Worm (Caenorhabditis elegans) whole organism, L2 larva: ENCODE data around the gene Y54G2A.36.
A peak's percentile ranks its signal among the peaks of the same experiment; 100 is the strongest.

ENCODE experiments used
- F13H6.1 ChIP-seq: sonication (generic microtip); optimal IDR thresholded peaks from 2 replicates; lab custom pipeline; 2016; ENCODE audit warnings: missing genetic modification characterization, missing compliant biosample characterization
- R02D3.7 ChIP-seq: fragments of 150-350 bp; optimal IDR thresholded peaks from 2 replicates; lab custom pipeline; 2014; ENCODE audit warnings: missing biosample characterization, missing genetic modification characterization
- Y55F3AM.14 ChIP-seq: fragments of 200-800 bp; sonication (Bioruptor generic); optimal IDR thresholded peaks from 2 replicates; lab custom pipeline; 2018; ENCODE audit warnings: mild to moderate bottlenecking, missing genetic modification characterization, missing compliant biosample characterization
- ZK546.5 ChIP-seq: sonication (generic microtip); optimal IDR thresholded peaks from 2 replicates; lab custom pipeline; 2017; ENCODE audit warnings: missing biosample characterization, missing genetic modification characterization
- alr-1 ChIP-seq: fragments of 150-350 bp; optimal IDR thresholded peaks from 2 replicates; lab custom pipeline; 2014; ENCODE audit warnings: missing biosample characterization, missing genetic modification characterization
- aly-2 ChIP-seq: fragments of 150-350 bp; optimal IDR thresholded peaks from 2 replicates; lab custom pipeline; 2014; ENCODE audit warnings: missing biosample characterization, missing genetic modification characterization
- ama-1 ChIP-seq: fragments of 150-350 bp; optimal IDR thresholded peaks from 2 replicates; lab custom pipeline; 2018; ENCODE audit warnings: inconsistent platforms
- blmp-1 ChIP-seq: sonication (generic microtip); optimal IDR thresholded peaks from 2 replicates; lab custom pipeline; 2017; ENCODE audit warnings: missing genetic modification characterization, mild to moderate bottlenecking, missing compliant biosample characterization, antibody characterized with exemption, moderate library complexity; ENCODE audit not compliant: insufficient read depth
- ceh-16 ChIP-seq: fragments of 150-350 bp; optimal IDR thresholded peaks from 2 replicates; lab custom pipeline; 2014; ENCODE audit warnings: missing biosample characterization, missing genetic modification characterization
- ceh-82 ChIP-seq: fragments of 150-350 bp; optimal IDR thresholded peaks from 2 replicates; lab custom pipeline; 2014; ENCODE audit warnings: missing biosample characterization, missing genetic modification characterization
- crh-2 ChIP-seq: sonication (generic microtip); optimal IDR thresholded peaks from 2 replicates; lab custom pipeline; 2017; ENCODE audit warnings: missing biosample characterization, missing genetic modification characterization
- dmd-4 ChIP-seq: sonication (generic microtip); optimal IDR thresholded peaks from 2 replicates; lab custom pipeline; 2017; ENCODE audit warnings: missing biosample characterization, missing genetic modification characterization
- egl-27 ChIP-seq: sonication (generic microtip); optimal IDR thresholded peaks from 3 replicates; lab custom pipeline; 2017; ENCODE audit warnings: missing biosample characterization, missing genetic modification reagents, missing genetic modification characterization
- elt-1 ChIP-seq: fragments of 150-350 bp; optimal IDR thresholded peaks from 2 replicates; lab custom pipeline; 2014; ENCODE audit warnings: missing biosample characterization, missing genetic modification characterization
- fos-1 ChIP-seq: fragments of 150-350 bp; optimal IDR thresholded peaks from 2 replicates; lab custom pipeline; 2014; ENCODE audit warnings: missing biosample characterization, missing genetic modification characterization
- gmeb-1 ChIP-seq: fragments of 150-350 bp; optimal IDR thresholded peaks from 2 replicates; lab custom pipeline; 2014; ENCODE audit warnings: missing biosample characterization, missing genetic modification characterization
- lin-11 ChIP-seq: fragments of 150-350 bp; sonication (generic microtip); optimal IDR thresholded peaks from 2 replicates; lab custom pipeline; 2014; ENCODE audit warnings: missing biosample characterization, missing genetic modification characterization, inconsistent platforms, mixed read lengths
- lin-39 ChIP-seq: fragments of 150-350 bp; optimal IDR thresholded peaks from 2 replicates; lab custom pipeline; 2014; ENCODE audit warnings: missing biosample characterization, missing genetic modification reagents, missing genetic modification characterization
- lsy-2 ChIP-seq, 2 experiments: fragments of 150-350 bp in 1 of 2; sonication (generic microtip) in 1 of 2; optimal IDR thresholded peaks; 2 replicates each; lab custom pipeline; 2014 to 2017; ENCODE audit warnings: missing biosample characterization in 2 of 2, missing genetic modification characterization in 2 of 2
- mab-5 ChIP-seq: fragments of 150-350 bp; optimal IDR thresholded peaks from 2 replicates; lab custom pipeline; 2014; ENCODE audit warnings: missing biosample characterization, missing genetic modification characterization
- mbf-1 ChIP-seq: sonication (generic microtip); optimal IDR thresholded peaks from 2 replicates; lab custom pipeline; 2017; ENCODE audit warnings: missing biosample characterization, missing genetic modification characterization
- mdl-1 ChIP-seq, 2 experiments: fragments of 150-350 bp in 1 of 2; sonication (generic microtip) in 1 of 2; optimal IDR thresholded peaks; 2 replicates each; lab custom pipeline; 2017; ENCODE audit warnings: missing biosample characterization in 2 of 2, missing genetic modification characterization in 2 of 2
- nhr-10 ChIP-seq: sonication (generic microtip); optimal IDR thresholded peaks from 2 replicates; lab custom pipeline; 2017; ENCODE audit warnings: missing biosample characterization, missing genetic modification characterization
- nhr-11 ChIP-seq: fragments of 150-350 bp; optimal IDR thresholded peaks from 2 replicates; lab custom pipeline; 2014; ENCODE audit warnings: missing biosample characterization, missing genetic modification characterization
- nhr-129 ChIP-seq: fragments of 150-350 bp; optimal IDR thresholded peaks from 2 replicates; lab custom pipeline; 2014; ENCODE audit warnings: missing biosample characterization, missing genetic modification characterization
- nhr-21 ChIP-seq: fragments of 150-350 bp; optimal IDR thresholded peaks from 2 replicates; lab custom pipeline; 2014; ENCODE audit warnings: missing biosample characterization, missing genetic modification characterization
- nhr-23 ChIP-seq: fragments of 150-350 bp; optimal IDR thresholded peaks from 2 replicates; lab custom pipeline; 2014; ENCODE audit warnings: missing biosample characterization, missing genetic modification reagents, missing genetic modification characterization
- nhr-237 ChIP-seq: fragments of 150-350 bp; optimal IDR thresholded peaks from 2 replicates; lab custom pipeline; 2014; ENCODE audit warnings: missing biosample characterization, missing genetic modification characterization
- nhr-6 ChIP-seq: fragments of 150-350 bp; optimal IDR thresholded peaks from 2 replicates; lab custom pipeline; 2014; ENCODE audit warnings: missing biosample characterization, missing genetic modification characterization
- nhr-77 ChIP-seq: fragments of 150-350 bp; optimal IDR thresholded peaks from 2 replicates; lab custom pipeline; 2014; ENCODE audit warnings: missing biosample characterization, missing genetic modification characterization
- peb-1 ChIP-seq: fragments of 150-350 bp; optimal IDR thresholded peaks from 2 replicates; lab custom pipeline; 2014; ENCODE audit warnings: missing biosample characterization, missing genetic modification characterization
- skn-1 ChIP-seq: sonication (generic microtip); optimal IDR thresholded peaks from 2 replicates; lab custom pipeline; 2017; ENCODE audit warnings: missing biosample characterization, missing genetic modification characterization
- sma-3 ChIP-seq: sonication (generic microtip); optimal IDR thresholded peaks from 2 replicates; lab custom pipeline; 2016; ENCODE audit warnings: missing genetic modification reagents, missing genetic modification characterization, missing compliant biosample characterization
- sma-9 ChIP-seq, 2 experiments: fragments of 150-350 bp in 1 of 2; sonication (generic microtip) in 1 of 2; optimal IDR thresholded peaks; 2 replicates each; lab custom pipeline; 2014 to 2016; ENCODE audit warnings: missing genetic modification characterization in 2 of 2, mild to moderate bottlenecking in 1 of 2, missing biosample characterization in 1 of 2, missing compliant biosample characterization in 1 of 2, missing genetic modification reagents in 1 of 2, moderate library complexity in 1 of 2
- snpc-4 ChIP-seq: fragments of 150-350 bp; optimal IDR thresholded peaks from 2 replicates; lab custom pipeline; 2014; ENCODE audit warnings: missing biosample characterization, missing genetic modification characterization
- unc-39 ChIP-seq: fragments of 150-350 bp; optimal IDR thresholded peaks from 2 replicates; lab custom pipeline; 2014; ENCODE audit warnings: missing biosample characterization, missing genetic modification characterization
- unc-55 ChIP-seq: fragments of 150-350 bp; sonication (generic microtip); optimal IDR thresholded peaks from 3 replicates; lab custom pipeline; 2014; ENCODE audit warnings: missing biosample characterization, missing genetic modification reagents, missing genetic modification characterization
- unc-62 ChIP-seq: fragments of 150-350 bp; optimal IDR thresholded peaks from 2 replicates; lab custom pipeline; 2014; ENCODE audit warnings: missing biosample characterization, missing genetic modification reagents, missing genetic modification characterization
- zag-1 ChIP-seq: fragments of 150-350 bp; optimal IDR thresholded peaks from 2 replicates; lab custom pipeline; 2014; ENCODE audit warnings: missing biosample characterization, missing genetic modification characterization

Gene Y54G2A.36

DNA sequence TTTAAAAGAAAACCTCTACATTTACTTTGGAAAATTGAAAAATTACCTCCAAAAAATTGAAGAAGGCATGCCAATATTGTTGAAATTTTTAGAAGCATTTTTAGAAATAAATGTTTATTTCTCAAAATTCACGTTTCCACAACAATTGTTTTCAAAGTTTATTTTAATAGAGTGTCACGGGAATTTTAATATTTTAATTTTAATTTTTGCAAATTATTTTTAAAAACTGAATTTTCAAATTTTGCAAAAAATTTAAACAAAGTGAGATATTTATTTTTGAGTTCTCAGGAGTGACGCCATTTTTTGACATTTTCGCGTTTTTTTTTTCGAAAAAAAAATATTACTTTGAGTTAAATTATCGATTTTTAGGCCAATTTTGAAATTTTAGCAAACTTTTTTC lies 44.3 kb upstream of the Y54G2A.36 start, which contains the start of gene Y54G2A.49:
Gene Y54G2A.49, minus strand, starts transcription at position 101 of the 400 bp plus-strand sequence.
- TF ChIP-seq egl-27 (tag; lab: Kevin White, UChicago) = no peak
- no peak for TF ChIP-seq nhr-11 (tag; lab: Kevin White, UChicago)
- no peak for TF ChIP-seq mab-5 (tag; lab: Kevin White, UChicago)
- TF ChIP-seq ama-1 = no peak
- TF ChIP-seq nhr-237 (tag; lab: Kevin White, UChicago) = no peak
- TF ChIP-seq unc-39 (tag; lab: Kevin White, UChicago) = no peak
- TF ChIP-seq, all 48 proteins: peak for 0

DNA sequence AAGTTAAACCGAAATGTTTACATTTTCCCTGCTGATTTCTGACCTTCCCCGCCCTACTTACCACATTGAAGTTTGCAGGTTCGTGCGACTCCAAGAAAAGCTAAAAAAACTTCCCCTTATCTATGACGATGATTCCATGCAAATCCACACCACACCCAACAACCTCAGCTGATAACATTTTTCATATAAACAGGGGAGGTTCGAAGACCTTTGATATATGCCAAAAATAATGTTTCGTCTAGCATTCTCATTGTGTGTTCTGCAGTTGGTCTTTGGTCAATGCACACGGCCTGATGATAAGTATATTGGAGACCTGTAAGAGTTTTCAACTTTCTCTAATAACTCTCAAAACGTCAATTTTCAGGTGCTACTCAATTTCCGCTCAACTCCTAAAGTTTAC lies 43.3 kb upstream of the Y54G2A.36 start:
- TF ChIP-seq fos-1 = peak; percentile 8
- no peak for TF ChIP-seq ZK546.5 (tag; lab: Kevin White, UChicago)

DNA sequence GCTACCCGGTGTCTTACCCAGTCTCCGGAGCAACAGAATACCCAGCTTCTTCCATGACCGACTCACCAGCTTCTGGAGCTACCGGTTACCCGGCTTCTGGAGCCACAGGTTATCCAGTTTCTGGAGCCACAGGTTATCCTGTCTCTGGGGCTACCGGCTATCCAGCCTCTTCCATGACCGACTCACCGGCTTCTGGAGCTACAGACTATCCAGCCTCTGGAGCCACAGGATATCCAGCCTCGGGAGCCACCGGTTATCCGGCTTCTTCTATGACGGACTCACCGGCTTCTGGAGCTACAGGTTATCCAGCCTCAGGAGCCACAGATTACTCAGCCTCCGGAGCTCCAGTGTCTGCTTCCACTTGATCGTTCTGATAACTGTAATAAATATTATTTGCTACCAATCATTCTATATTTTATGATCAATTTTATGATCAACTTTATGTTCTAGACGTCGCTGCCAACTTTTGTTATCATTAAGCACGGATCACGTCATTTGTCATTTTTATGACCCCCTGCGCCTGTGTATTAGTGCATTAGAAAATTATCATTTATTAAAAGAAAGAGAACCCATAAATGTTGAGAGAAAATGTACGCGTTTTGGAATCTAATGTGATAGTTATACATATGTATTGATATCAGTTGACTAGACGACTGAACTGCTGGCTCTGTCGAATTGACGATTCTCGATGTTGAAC lies 42.3 kb upstream of the Y54G2A.36 start:
- no peak for TF ChIP-seq elt-1
- no peak for TF ChIP-seq nhr-6
- peak; percentile 3 for TF ChIP-seq gmeb-1
- peak; percentile 70 for TF ChIP-seq fos-1
- TF ChIP-seq sma-9 (GFP tag; optimal IDR thresholded peaks at IDR 0.05; lab: Kevin White, UChicago) = peak; percentile 78
- TF ChIP-seq sma-9 (tag; optimal IDR thresholded peaks at IDR 0.05; lab: Kevin White, UChicago) = no peak
- TF ChIP-seq crh-2 (tag; lab: Kevin White, UChicago) = peak; percentile 60

ce11 chrIV:2858734-2859133 lies 38.8 kb upstream of the Y54G2A.36 start:
- TF ChIP-seq nhr-77 (tag; lab: Kevin White, UChicago) (no peak), fos-1 (no peak), mab-5 (tag; lab: Kevin White, UChicago) (no peak), dmd-4 (tag; lab: Kevin White, UChicago) (no peak), alr-1 (no peak), nhr-129 (no peak), unc-39 (tag; lab: Kevin White, UChicago) (no peak), elt-1 (no peak), sma-9 (GFP tag; optimal IDR thresholded peaks at IDR 0.05; lab: Kevin White, UChicago) (no peak), sma-9 (tag; optimal IDR thresholded peaks at IDR 0.05; lab: Kevin White, UChicago) (no peak), blmp-1 (no peak), nhr-11 (tag; lab: Kevin White, UChicago) (no peak), nhr-10 (tag; lab: Kevin White, UChicago) (no peak), Y55F3AM.14 (GFP tag; lab: Kevin White, UChicago) (no peak), lin-39 (tag; lab: Kevin White, UChicago) (no peak), ama-1 (no peak)

DNA sequence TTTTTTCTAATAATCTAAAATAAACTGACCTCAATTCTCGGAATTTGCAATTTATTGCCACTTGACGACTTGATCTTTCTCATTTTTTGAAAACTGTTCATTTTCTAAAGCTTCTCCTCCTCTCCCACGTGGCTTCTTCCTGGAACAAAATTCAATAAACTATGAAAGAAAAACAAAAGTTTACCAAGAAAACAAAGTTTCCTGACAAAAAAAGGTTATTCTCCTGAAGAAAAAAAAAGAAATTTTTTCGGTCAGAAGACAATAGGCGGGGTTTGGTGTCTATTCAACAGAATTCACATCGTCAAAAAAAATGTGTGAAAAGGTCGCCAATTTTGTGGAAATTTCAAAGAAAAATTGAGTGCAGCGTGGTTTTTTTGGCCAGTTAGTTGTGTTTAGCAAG lies 32.8 kb upstream of the Y54G2A.36 start, which contains the start of gene Y54G2A.16:
Gene Y54G2A.16, minus strand, starts transcription at position 101 of the 400 bp plus-strand sequence.
- TF ChIP-seq ama-1 (no peak), sma-9 (GFP tag; optimal IDR thresholded peaks at IDR 0.05; lab: Kevin White, UChicago) (no peak), sma-9 (tag; optimal IDR thresholded peaks at IDR 0.05; lab: Kevin White, UChicago) (no peak), lsy-2 (tag; optimal IDR thresholded peaks at IDR 0.05; lab: Kevin White, UChicago) (no peak), mdl-1 (tag; optimal IDR thresholded peaks at IDR 0.05; lab: Kevin White, UChicago) (no peak), skn-1 (tag; lab: Kevin White, UChicago) (no peak), ceh-82 (no peak), unc-55 (GFP tag; lab: Kevin White, UChicago) (no peak), snpc-4 (tag; lab: Kevin White, UChicago) (no peak), sma-3 (GFP tag; lab: Kevin White, UChicago) (no peak), mbf-1 (tag; lab: Kevin White, UChicago) (no peak), F13H6.1 (tag; lab: Kevin White, UChicago) (no peak)

DNA sequence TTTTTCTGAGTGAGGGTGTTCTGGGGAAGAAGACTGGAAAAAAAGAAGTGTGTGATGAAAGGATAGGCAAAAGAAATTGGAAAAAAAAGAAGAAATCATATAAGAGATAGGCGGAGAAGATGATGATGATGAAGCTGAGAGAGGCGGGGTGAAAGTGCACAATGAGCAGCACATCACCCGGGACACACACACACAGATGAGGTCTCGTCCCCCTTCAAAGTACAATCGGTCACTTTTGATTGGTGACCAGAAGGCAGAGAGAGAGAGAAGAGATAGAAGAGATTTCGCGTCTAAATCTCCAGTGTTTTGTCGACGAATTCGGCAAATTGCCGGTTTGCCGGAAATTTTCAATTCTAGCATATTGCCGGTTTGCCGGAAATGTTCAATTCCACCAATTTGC lies 12.2 kb upstream of the Y54G2A.36 start:
- TF ChIP-seq lin-39 (tag; lab: Kevin White, UChicago) = no peak
- TF ChIP-seq ceh-82 = no peak
- TF ChIP-seq unc-62 (GFP tag; lab: Kevin White, UChicago) = no peak
- TF ChIP-seq skn-1 (tag; lab: Kevin White, UChicago) = no peak
- TF ChIP-seq zag-1 (tag; lab: Kevin White, UChicago) = no peak
- TF ChIP-seq nhr-10 (tag; lab: Kevin White, UChicago) = no peak
- peak; percentile 94 for TF ChIP-seq F13H6.1 (tag; lab: Kevin White, UChicago)
- no peak for TF ChIP-seq R02D3.7 (tag; lab: Kevin White, UChicago)
- no peak for TF ChIP-seq unc-39 (tag; lab: Kevin White, UChicago)
- no peak for TF ChIP-seq peb-1 (tag; lab: Kevin White, UChicago)
- no peak for TF ChIP-seq mdl-1 (tag; optimal IDR thresholded peaks at IDR 0.05; lab: Kevin White, UChicago)
- no peak for TF ChIP-seq alr-1
- no peak for TF ChIP-seq dmd-4 (tag; lab: Kevin White, UChicago)
- no peak for TF ChIP-seq ceh-16 (tag; lab: Kevin White, UChicago)
- no peak for TF ChIP-seq unc-55 (GFP tag; lab: Kevin White, UChicago)
- no peak for TF ChIP-seq nhr-23 (tag; lab: Kevin White, UChicago)
- TF ChIP-seq nhr-129 = peak; percentile 26
- no peak for TF ChIP-seq nhr-21
- peak in 1 of 2 experiments; percentile 11 for TF ChIP-seq lsy-2 (tag; optimal IDR thresholded peaks at IDR 0.05; lab: Kevin White, UChicago)
- no peak for TF ChIP-seq ZK546.5 (tag; lab: Kevin White, UChicago)
- no peak for TF ChIP-seq lin-11 (tag; lab: Kevin White, UChicago)
- no peak for TF ChIP-seq aly-2 (tag; lab: Kevin White, UChicago)
